Worm (Caenorhabditis elegans) whole organism, mixed stage, embryonic: ENCODE measurements around the gene srh-258.

Source experiments
- M03D4.4 ChIP-seq: sonication (generic microtip); optimal IDR thresholded peaks from 2 replicates; lab custom pipeline; 2017; ENCODE audit warnings: mild to moderate bottlenecking, missing genetic modification characterization, missing compliant biosample characterization
- bed-3 ChIP-seq: fragments of 200-800 bp; sonication (Bioruptor generic); optimal IDR thresholded peaks from 3 replicates; lab custom pipeline; 2018; ENCODE audit warnings: mild to moderate bottlenecking, missing genetic modification characterization, moderate library complexity, missing compliant biosample characterization
- blmp-1 ChIP-seq: fragments of 150-350 bp; optimal IDR thresholded peaks from 2 replicates; lab custom pipeline; 2014; ENCODE audit warnings: missing biosample characterization, missing genetic modification characterization
- ceh-43 ChIP-seq: fragments of 200-800 bp; sonication (Bioruptor generic); optimal IDR thresholded peaks from 2 replicates; lab custom pipeline; 2018; ENCODE audit warnings: mild to moderate bottlenecking, missing genetic modification characterization, moderate library complexity, missing compliant biosample characterization
- cnd-1 ChIP-seq: fragments of 200-800 bp; sonication (Bioruptor generic); optimal IDR thresholded peaks from 2 replicates; lab custom pipeline; 2018; ENCODE audit warnings: mild to moderate bottlenecking, missing genetic modification characterization, missing compliant biosample characterization
- drap-1 ChIP-seq: fragments of 200-800 bp; sonication (Bioruptor generic); optimal IDR thresholded peaks from 3 replicates; lab custom pipeline; 2018; ENCODE audit warnings: mild to moderate bottlenecking, missing genetic modification characterization, missing compliant biosample characterization
- elt-1 ChIP-seq: sonication (generic microtip); optimal IDR thresholded peaks from 2 replicates; lab custom pipeline; 2017; ENCODE audit warnings: missing genetic modification characterization, mild to moderate bottlenecking, missing compliant biosample characterization, antibody characterized with exemption, moderate library complexity, borderline replicate concordance; ENCODE audit not compliant: insufficient read depth
- elt-3 ChIP-seq: fragments of 150-350 bp; optimal IDR thresholded peaks from 2 replicates; lab custom pipeline; 2014; ENCODE audit warnings: missing biosample characterization, missing genetic modification characterization
- flh-1 ChIP-seq: fragments of 200-800 bp; sonication (Bioruptor generic); optimal IDR thresholded peaks from 2 replicates; lab custom pipeline; 2018; ENCODE audit warnings: mild to moderate bottlenecking, missing genetic modification characterization, moderate library complexity, missing compliant biosample characterization
- ham-2 ChIP-seq: fragments of 200-800 bp; sonication (Bioruptor generic); optimal IDR thresholded peaks from 2 replicates; lab custom pipeline; 2018; ENCODE audit warnings: mild to moderate bottlenecking, missing genetic modification characterization, missing compliant biosample characterization
- hlh-1 ChIP-seq: fragments of 150-350 bp; optimal IDR thresholded peaks from 2 replicates; lab custom pipeline; 2014; ENCODE audit warnings: missing biosample characterization, missing genetic modification reagents, missing genetic modification characterization
- lin-13 ChIP-seq: fragments of 150-350 bp; optimal IDR thresholded peaks from 2 replicates; lab custom pipeline; 2014; ENCODE audit warnings: missing biosample characterization, missing genetic modification characterization
- lin-32 ChIP-seq: fragments of 200-800 bp; sonication (Bioruptor generic); optimal IDR thresholded peaks from 2 replicates; lab custom pipeline; 2018; ENCODE audit warnings: mild to moderate bottlenecking, missing genetic modification characterization, missing compliant biosample characterization
- lsy-2 ChIP-seq: fragments of 150-350 bp; optimal IDR thresholded peaks from 2 replicates; lab custom pipeline; 2014; ENCODE audit warnings: missing biosample characterization, missing genetic modification characterization
- mab-5 ChIP-seq: fragments of 150-350 bp; optimal IDR thresholded peaks from 2 replicates; lab custom pipeline; 2014; ENCODE audit warnings: missing biosample characterization, missing genetic modification characterization
- mep-1 ChIP-seq: fragments of 150-350 bp; optimal IDR thresholded peaks from 2 replicates; lab custom pipeline; 2017; ENCODE audit warnings: missing biosample characterization, missing genetic modification reagents, missing genetic modification characterization, inconsistent platforms
- mls-2 ChIP-seq: sonication (generic microtip); optimal IDR thresholded peaks from 2 replicates; lab custom pipeline; 2016; ENCODE audit warnings: mild to moderate bottlenecking, missing genetic modification characterization, moderate library complexity, missing compliant biosample characterization
- nhr-12 ChIP-seq: fragments of 150-350 bp; optimal IDR thresholded peaks from 2 replicates; lab custom pipeline; 2014; ENCODE audit warnings: missing biosample characterization, missing genetic modification characterization
- nhr-237 ChIP-seq: fragments of 150-350 bp; optimal IDR thresholded peaks from 2 replicates; lab custom pipeline; 2014; ENCODE audit warnings: missing biosample characterization, missing genetic modification characterization
- nhr-76 ChIP-seq: sonication (generic microtip); optimal IDR thresholded peaks from 2 replicates; lab custom pipeline; 2017; ENCODE audit warnings: missing biosample characterization, missing genetic modification characterization
- pha-4 ChIP-seq: fragments of 150-350 bp; optimal IDR thresholded peaks from 2 replicates; lab custom pipeline; 2018; ENCODE audit warnings: missing biosample characterization, missing genetic modification reagents, missing genetic modification characterization
- snpc-4 ChIP-seq: fragments of 150-350 bp; optimal IDR thresholded peaks from 2 replicates; lab custom pipeline; 2014; ENCODE audit warnings: missing biosample characterization, missing genetic modification characterization
- tbx-8 ChIP-seq: fragments of 200-800 bp; sonication (Bioruptor generic); optimal IDR thresholded peaks from 2 replicates; lab custom pipeline; 2018; ENCODE audit warnings: mild to moderate bottlenecking, missing genetic modification characterization, moderate library complexity, missing compliant biosample characterization
- unc-120 ChIP-seq: sonication (generic microtip); optimal IDR thresholded peaks from 2 replicates; lab custom pipeline; 2017; ENCODE audit warnings: missing genetic modification characterization, missing compliant biosample characterization; ENCODE audit not compliant: poor library complexity, severe bottlenecking
- unc-39 ChIP-seq: fragments of 150-350 bp; optimal IDR thresholded peaks from 2 replicates; lab custom pipeline; 2014; ENCODE audit warnings: missing biosample characterization, missing genetic modification characterization
- unc-62 ChIP-seq: fragments of 150-350 bp; optimal IDR thresholded peaks from 2 replicates; lab custom pipeline; 2014; ENCODE audit warnings: missing biosample characterization, missing genetic modification reagents, missing genetic modification characterization
- zip-8 ChIP-seq: fragments of 150-350 bp; optimal IDR thresholded peaks from 2 replicates; lab custom pipeline; 2014; ENCODE audit warnings: missing biosample characterization, missing genetic modification characterization
- ztf-11 ChIP-seq: fragments of 150-350 bp; optimal IDR thresholded peaks from 2 replicates; lab custom pipeline; 2014; ENCODE audit warnings: missing biosample characterization, missing genetic modification characterization

The srh-258 gene

DNA sequence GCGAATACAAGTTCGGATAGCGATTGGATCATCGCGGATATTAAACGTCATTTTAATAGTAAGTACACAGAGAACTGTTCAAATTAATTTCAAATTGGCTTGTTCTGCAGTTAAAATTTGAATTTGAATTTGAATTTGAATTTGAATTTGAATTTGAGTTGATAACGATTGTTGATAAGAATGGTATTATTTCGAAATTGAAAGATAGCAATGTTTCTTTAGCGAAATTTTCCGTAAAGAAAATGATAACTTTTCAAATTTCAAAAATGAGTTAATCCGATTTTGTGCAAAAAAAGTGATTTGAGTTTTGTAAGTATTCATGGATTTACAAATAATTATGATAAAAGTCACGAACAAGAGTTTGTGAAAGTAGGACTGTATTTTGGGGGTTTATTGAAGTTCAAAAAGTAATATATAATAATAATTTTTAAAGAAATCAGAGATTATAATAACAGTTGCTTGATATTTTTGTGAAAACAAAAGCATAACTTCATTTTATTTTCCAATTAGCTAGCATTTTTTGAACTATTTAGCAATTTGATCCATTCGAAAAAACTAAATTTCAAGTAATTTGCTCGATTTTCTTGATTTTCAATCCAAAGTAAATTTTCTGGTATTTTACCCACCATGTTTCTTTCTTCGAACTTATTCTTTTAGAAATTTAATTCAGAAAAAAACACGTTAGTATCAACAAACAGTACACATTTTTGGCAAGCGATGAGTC lies 20.6 kb downstream of the srh-258 start, which contains the start of gene Y36E3A.2:
Gene Y36E3A.2 (plus strand): TSS at position 674 of the 724 bp plus-strand sequence.
- TF ChIP-seq mls-2 (tag; lab: Kevin White, UChicago) = no peak
- TF ChIP-seq lsy-2 (tag; lab: Kevin White, UChicago) = no peak
- no peak for TF ChIP-seq pha-4
- TF ChIP-seq unc-39 (tag; lab: Kevin White, UChicago) = no peak
- no peak for TF ChIP-seq blmp-1 (tag; lab: Kevin White, UChicago)
- no peak for TF ChIP-seq unc-62 (GFP tag; lab: Kevin White, UChicago)
- TF ChIP-seq tbx-8 (GFP tag; lab: Kevin White, UChicago) = no peak
- no peak for TF ChIP-seq zip-8 (tag; lab: Kevin White, UChicago)
- TF ChIP-seq nhr-237 (tag; lab: Kevin White, UChicago) = no peak
- no peak for TF ChIP-seq snpc-4
- TF ChIP-seq cnd-1 (tag; lab: Kevin White, UChicago) = no peak
- TF ChIP-seq elt-1 (tag; lab: Kevin White, UChicago) = no peak
- TF ChIP-seq mab-5 (tag; lab: Kevin White, UChicago) = no peak
- no peak for TF ChIP-seq lin-13 (tag; lab: Kevin White, UChicago)
- TF ChIP-seq bed-3 (GFP tag; lab: Kevin White, UChicago) = no peak
- TF ChIP-seq elt-3 (tag; lab: Kevin White, UChicago) = no peak
- no peak for TF ChIP-seq unc-120 (tag; lab: Kevin White, UChicago)
- no peak for TF ChIP-seq lin-32 (GFP tag; lab: Kevin White, UChicago)
- TF ChIP-seq flh-1 (GFP tag; lab: Kevin White, UChicago) = no peak

DNA sequence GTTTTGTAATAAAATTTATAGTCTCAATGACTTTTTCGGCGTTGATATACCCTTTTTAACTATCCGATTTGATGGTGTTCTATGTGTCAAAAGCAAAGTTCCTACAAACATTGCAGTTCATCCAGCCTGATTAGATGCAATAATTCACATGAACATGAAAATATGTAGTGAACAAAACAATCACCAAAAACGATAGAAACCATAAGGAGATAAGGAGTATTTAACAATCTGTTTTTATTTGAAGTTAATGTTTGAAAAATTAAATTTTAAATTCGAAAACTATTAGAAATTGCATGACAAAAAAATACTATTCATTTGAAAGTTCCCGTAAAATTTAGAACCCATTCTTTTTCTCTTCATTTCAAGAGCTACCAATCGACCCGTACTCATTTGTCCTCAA lies 22.0 kb downstream of the srh-258 start, which contains the start of gene fbxa-209:
Gene fbxa-209 (minus strand): TSS at position 101 of the 400 bp plus-strand sequence.
- TF ChIP-seq drap-1 (GFP tag; lab: Kevin White, UChicago) = no peak

- no peak for TF ChIP-seq elt-3 (tag; lab: Kevin White, UChicago)
- TF ChIP-seq nhr-12 (tag; lab: Kevin White, UChicago) = no peak
- TF ChIP-seq M03D4.4 (tag; lab: Kevin White, UChicago) = no peak
- TF ChIP-seq nhr-237 (tag; lab: Kevin White, UChicago) = no peak
- TF ChIP-seq lin-32 (GFP tag; lab: Kevin White, UChicago) = no peak
- no peak for TF ChIP-seq lsy-2 (tag; lab: Kevin White, UChicago)
- no peak for TF ChIP-seq hlh-1 (tag; lab: Kevin White, UChicago)
- no peak for TF ChIP-seq unc-120 (tag; lab: Kevin White, UChicago)
- TF ChIP-seq ceh-43 = no peak
- TF ChIP-seq unc-62 (GFP tag; lab: Kevin White, UChicago) = no peak
- no peak for TF ChIP-seq snpc-4
- no peak for TF ChIP-seq ztf-11 (tag; lab: Kevin White, UChicago)
- TF ChIP-seq mls-2 (tag; lab: Kevin White, UChicago) = no peak
- no peak for TF ChIP-seq nhr-76 (tag; lab: Kevin White, UChicago)
- TF ChIP-seq, all 35 proteins: peak for 0
Measured at ce11 chrV:15431322-15432052, 26.5 kb downstream of the srh-258 start.

DNA sequence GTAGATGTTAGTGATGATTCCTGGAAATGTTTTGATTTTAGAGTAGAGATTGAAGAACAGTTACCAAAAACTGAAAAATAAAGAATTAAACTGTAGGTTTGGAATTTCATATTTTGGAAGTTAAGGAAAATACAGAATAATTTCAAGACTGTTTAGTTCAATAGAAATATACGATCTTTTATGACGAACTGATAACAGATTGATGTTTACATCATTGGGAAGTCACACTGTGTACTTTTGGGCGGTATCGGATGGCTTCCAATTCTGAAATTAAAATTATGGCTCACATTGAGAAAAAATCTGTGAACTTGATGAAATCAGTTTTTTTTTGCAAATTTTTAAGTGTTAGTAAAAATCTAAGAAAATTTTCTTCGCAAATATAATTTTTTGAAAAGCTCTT lies 27.5 kb downstream of the srh-258 start, which contains the start of gene T26H5.8:
Gene T26H5.8 (minus strand): TSS at position 270 of the 400 bp plus-strand sequence.
- no peak for TF ChIP-seq unc-120 (tag; lab: Kevin White, UChicago)
- no peak for TF ChIP-seq nhr-12 (tag; lab: Kevin White, UChicago)
- no peak for TF ChIP-seq hlh-1 (tag; lab: Kevin White, UChicago)
- TF ChIP-seq mep-1 (tag; lab: Kevin White, UChicago) = no peak
- TF ChIP-seq lin-32 (GFP tag; lab: Kevin White, UChicago) = no peak
- TF ChIP-seq cnd-1 (tag; lab: Kevin White, UChicago) = no peak

ce11 chrV:15434647-15435046 lies 29.7 kb downstream of the srh-258 start:
- no peak for TF ChIP-seq drap-1 (GFP tag; lab: Kevin White, UChicago)
- no peak for TF ChIP-seq ham-2 (GFP tag; lab: Kevin White, UChicago)
- TF ChIP-seq bed-3 (GFP tag; lab: Kevin White, UChicago) = no peak
